Fruit fly (Drosophila melanogaster): ENCODE results near the gene CG10970.
"Not testable (repeated sequence)": the region's sequence is repeated elsewhere in the genome, so short reads cannot be mapped to it uniquely, and the experiment has no call there.

Gene CG10970

DNA sequence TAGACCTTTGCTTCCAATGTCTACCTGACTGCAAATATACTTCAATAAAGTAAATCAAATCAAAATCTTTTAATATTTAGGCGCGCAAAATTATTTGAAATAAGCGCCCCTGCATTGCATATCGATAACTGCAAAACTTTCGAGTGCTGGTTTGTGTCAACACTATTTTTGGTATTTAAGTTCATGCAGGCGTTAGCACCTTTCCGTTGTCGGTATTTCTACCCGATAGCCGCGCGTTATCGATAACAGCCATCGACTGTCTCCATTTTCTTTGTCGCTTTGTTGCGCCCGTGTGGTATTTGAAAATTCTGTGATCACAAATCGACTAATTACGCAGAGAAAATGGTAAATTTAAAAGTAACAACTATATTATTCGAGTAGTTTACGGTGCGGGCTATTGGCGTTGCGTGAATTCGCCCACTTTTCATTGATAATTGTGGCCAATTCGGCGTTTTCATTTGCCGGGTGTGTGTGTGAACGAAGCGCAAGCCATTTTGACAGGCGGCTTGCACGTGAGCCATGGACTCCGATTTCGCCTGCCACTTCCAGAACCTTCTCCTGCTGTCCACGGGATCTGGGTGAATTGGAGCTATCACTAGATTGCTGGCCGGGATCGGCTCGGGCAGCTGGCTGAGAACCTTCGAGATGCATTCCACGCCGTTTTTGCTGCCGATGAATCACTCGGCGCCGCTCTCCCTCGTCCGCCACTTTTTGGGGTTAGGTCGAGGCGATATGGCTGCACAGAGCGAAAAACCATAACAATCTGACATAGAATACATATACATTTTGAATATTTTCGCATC is 18.2 kb upstream of the CG10970 start, which contains the start of gene CCT2:
TSS of gene CCT2 (plus strand) at position 260 of the 803 bp plus-strand sequence.
- TF ChIP-seq noc (tag; optimal IDR thresholded peaks at IDR 0.05) = no peak

DNA sequence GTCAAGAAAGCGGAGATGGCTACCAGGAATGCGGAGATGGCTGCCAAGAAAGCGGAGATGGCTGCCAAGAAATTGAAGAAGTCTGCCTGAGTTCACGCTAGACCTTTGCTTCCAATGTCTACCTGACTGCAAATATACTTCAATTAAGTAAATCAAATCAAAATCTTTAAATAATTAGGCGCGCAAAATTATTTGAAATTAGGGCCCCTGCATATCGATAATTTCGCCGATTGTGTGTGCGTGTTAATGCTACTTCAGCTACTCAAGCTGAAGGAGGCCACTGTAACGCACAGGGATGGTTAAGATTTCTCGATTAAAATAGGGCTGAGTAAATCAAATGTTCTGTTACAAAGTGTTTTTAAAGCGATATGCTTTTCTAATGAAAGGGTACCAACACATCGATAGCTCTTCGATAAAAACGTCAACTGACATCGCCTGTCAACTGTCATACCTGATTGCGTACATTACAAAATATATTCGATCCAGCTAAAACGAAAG is 16.8 kb upstream of the CG10970 start, which contains the start of gene CG6999:
TSS of gene CG6999 (plus strand) at position 448 of the 498 bp plus-strand sequence.
- not testable (repeated sequence) for TF ChIP-seq noc (tag; optimal IDR thresholded peaks at IDR 0.05)

DNA sequence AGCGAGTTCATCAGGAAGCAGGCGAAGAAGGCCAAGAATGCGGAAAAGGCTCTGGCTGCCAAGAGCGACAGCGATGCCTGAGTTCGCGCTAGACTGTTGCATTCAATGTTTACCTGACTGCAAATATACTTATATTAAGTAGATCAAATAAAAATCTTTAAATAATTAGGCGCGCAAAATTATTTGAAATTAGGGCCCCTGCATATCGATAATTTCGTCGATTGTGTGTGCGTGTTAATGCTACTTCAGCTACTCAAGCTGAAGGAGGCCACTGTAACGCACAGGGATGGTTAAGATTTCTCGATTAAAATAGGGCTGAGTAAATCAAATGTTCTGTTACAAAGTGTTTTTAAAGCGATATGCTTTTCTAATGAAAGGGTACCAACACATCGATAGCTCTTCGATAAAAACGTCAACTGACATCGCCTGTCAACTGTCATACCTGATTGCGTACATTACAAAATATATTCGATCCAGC is 15.5 kb upstream of the CG10970 start, which contains the start of gene CG32706:
TSS of gene CG32706 (plus strand) at position 428 of the 478 bp plus-strand sequence.
- not testable (repeated sequence) for TF ChIP-seq noc (tag; optimal IDR thresholded peaks at IDR 0.05)

DNA sequence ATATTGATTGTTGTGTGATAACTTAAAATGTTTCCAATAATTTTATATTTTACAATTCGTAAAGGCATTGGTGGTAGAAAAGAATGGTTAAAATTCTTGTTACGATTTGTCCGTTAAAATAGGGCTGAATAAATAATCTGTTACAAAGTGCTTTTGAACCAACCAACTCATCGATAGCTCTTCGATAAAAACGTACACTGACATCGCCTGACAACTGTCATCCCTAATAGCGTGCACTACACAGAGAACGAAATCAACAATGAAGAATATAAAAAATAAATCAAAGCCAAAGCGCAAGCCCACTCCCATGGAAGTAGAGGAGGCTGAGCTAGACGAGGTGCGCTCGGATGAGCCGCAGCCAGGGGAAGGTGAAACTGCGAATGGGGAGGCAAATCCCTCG is 14.5 kb upstream of the CG10970 start, which contains the start of gene CG32708:
TSS of gene CG32708 (plus strand) at position 207 of the 400 bp plus-strand sequence.
- no peak for TF ChIP-seq noc (tag; optimal IDR thresholded peaks at IDR 0.05)

DNA sequence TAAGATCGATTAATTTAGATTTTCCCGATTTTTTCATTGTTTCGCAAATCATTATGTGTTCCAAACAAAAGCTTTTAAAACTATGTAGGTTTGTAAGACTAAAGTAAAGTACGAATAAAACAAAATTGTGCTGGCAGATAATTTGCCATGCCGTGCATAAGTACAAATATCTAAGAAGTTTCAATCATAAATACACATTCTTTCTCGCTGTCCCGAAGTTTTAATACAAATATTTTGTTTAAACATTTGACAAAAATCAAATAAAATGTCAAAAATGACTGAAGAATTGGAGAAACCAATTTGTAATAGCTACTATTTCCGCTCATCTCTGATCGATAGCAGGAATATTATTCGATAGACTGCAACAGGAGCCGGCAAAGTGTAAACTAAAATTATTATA is 11.4 kb upstream of the CG10970 start, which contains the start of gene APC4:
TSS of gene APC4 (plus strand) at position 332 of the 400 bp plus-strand sequence.
- peak; percentile 32 for TF ChIP-seq noc (tag; optimal IDR thresholded peaks at IDR 0.05)

DNA sequence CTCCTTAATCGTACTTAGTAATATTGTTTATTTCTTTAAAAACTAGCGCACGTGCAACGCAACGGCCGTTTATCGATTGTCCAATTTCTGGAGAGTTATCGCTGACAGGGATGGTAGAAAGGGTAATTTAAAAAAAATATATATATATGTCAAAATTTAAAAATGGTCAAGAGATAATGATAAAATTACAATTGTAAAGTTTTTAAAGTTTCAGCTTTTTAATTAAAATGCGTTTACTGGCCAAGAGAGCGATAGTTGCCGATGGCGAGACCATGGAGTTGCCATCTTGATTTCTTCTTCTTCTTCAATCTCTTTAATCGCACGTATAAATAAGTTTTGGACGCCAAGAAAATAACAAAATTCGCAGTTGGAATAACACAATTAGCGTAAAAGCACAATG is 9.8 kb upstream of the CG10970 start, which contains the start of the genes CG7246 and HP1b:
TSS of gene CG7246 (minus strand) at position 96 of the 400 bp plus-strand sequence.
TSS of gene HP1b (plus strand) at position 102 of the 400 bp plus-strand sequence.
- peak; percentile 66 for TF ChIP-seq noc (tag; optimal IDR thresholded peaks at IDR 0.05)

DNA sequence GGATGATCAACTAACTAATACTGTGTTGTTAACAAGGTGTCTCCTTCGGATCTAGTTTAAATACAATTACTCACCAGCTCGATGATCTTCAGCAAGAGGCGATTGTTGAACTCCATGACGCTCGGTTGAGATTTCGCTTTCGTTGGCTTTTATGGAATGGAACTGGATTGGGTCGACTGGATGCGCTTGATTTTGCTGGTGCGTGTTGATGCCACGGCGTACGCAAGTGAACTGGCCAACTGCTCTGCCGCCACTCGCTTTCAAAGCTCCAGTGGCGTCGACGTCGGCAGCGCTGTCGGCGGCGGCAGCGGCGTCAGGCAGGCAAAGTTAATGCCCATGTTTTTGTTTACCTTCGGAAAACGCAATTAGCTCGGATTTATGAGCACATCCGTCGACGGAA is 7.1 kb upstream of the CG10970 start, which contains the start of gene CG44325:
TSS of gene CG44325 (minus strand) at position 237 of the 400 bp plus-strand sequence.
- no peak for TF ChIP-seq noc (tag; optimal IDR thresholded peaks at IDR 0.05)

DNA sequence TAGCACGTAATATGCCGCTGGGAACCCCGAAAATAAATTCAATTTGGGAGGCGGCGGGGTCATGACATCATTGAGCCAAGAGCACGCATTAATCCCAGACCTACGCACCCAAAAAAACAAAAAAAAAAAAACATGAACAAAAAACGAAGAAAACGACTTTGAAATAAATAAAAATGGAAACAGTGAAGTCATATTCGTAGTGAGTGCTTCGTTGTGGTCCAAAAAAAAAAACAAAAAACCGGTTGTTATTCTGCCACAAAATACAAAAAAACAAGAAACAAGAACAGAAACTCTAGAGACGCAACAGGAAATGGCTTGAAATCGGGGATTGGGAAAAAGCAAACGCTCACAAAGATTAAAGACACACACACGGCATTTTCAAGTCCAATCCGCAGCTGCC is 6.3 kb upstream of the CG10970 start:
- no peak for TF ChIP-seq noc (tag; optimal IDR thresholded peaks at IDR 0.05)

DNA sequence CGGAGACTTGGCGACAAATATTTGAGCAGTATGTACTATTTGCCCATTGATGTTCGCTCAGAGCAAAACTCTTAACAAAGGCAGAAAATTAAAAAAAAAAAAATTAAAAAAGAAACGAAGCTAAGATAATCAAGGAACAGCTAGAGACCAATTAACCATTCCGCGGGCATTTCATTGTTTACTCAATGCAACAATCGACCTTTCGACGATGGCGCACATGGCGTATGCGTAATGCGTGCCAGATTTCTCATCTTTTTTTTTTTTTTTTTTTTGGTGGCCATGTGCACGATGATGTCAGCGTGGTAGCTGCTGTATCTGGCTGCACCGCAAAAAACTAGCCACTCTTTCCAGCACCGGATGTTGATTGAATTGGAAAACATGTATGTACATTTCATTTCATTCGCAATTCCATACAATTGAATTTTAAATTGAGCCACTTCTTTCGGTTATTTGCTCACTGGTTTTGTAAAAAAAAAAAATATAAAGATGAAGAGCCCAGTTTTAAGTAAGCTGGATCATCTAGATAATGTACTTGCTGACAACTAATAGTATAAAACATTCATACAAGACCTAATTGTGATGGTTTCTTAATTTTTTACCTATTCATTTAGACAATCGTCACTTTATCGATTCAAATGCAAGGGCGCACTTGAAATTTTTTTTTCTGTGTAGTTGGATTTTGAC is 4.6 kb upstream of the CG10970 start:
- no peak for TF ChIP-seq noc (tag; optimal IDR thresholded peaks at IDR 0.05)

DNA sequence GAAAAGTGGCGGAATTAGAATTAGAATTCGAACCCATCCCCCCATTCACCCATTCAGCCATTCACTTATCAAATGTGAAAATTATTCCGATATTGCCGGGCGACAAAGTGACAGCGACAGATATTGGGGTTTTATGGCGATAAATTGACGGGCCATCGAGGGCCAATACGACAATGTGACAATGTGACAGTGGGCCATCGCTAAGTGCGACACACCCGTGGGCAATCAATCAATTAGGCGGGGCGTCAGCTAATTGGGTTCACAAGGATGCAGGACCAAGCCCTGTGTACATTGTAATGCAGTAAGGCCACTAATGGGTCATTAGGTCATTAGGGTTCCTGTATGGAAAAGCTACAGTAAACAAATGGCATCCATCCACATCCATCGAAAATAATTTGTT is 2.8 kb upstream of the CG10970 start:
- TF ChIP-seq noc (tag; optimal IDR thresholded peaks at IDR 0.05) = peak; percentile 28

DNA sequence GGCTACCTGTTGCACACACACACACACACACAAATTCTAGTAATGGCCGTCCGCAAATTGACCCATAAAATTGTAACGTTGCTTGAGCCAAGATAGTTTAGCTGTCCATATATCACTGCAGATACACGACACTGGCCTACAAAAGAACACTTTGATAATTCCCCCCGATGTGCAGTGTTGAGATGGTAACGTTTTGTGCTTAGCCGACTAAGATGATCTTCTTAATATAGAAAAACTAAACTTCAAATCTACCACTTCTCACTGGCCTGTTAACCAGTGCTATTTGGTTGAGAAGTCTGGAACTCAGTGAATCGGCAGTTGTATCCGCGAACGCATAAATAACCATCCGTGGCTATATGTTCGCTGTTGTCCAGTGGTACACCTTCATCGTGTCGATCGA is 2.4 kb downstream of the CG10970 start:
- no peak for TF ChIP-seq noc (tag; optimal IDR thresholded peaks at IDR 0.05)

DNA sequence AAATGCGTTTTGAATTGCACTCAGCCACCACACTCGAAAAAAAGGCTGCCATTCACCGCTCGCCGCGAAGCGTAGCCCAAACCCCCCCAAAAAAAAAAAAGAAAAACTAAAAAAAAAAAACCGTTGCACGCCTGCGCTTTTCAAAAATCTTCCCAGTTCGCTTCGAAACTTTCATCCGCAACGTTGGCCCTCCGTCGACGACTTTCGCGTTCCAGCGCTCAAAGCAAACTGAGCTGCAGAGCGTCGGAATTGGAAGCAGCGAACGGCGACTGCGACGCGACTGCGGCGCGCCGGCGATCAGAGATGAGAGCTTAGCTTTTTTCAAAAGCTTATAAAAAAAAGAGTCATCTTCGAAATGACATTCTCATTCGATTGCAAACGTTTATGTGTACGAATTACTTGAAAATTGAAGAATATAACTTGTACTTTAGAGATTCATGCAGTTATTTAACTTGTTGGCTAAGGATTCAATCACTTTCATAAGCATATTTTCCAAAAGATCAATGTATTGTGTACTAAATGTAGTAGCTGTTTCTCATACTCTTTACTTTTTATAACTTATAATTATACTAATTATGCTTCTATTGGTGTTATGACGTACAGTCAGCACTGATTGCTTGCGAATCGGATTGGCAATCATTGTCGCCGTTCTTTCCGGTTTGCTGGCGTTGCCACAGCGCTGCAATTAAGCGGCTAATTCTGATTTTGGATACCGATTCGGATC is 3.3 kb downstream of the CG10970 start, which contains the start of gene CG15365:
TSS of gene CG15365 (minus strand) at position 230 of the 724 bp plus-strand sequence.
- TF ChIP-seq noc (tag; optimal IDR thresholded peaks at IDR 0.05) = no peak

DNA sequence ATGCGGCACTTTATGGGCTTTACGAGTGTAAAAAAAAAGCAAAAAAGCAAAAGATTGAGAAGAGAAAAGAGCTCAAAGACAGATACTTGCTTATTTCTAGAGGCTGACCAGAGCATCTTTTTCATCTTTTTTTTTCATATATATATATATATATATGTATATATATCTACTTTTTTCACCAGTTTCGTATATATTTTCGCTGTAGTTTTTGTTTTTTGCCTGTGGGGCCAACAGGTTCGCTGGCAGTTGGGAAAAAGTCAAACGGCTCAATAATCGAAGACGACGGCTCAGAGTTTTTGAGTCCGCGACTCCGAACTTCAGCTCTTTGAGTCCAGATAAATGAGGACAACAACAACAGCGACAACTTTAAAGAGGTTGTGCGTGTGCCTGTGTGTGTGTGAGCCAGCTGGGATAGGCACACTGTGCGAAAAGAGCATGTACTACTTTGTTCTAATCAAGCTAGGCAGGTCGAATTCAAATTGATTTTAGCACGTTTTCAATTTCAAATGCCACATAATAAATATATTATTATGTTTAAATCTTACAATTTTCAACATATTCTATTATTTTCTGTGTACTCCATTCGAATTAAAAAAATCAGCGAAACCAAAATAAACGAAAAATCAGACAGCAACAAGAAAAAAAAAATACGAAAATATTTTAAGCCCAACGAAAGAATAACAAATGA is 4.3 kb downstream of the CG10970 start:
- TF ChIP-seq noc (tag; optimal IDR thresholded peaks at IDR 0.05) = peak; percentile 33

DNA sequence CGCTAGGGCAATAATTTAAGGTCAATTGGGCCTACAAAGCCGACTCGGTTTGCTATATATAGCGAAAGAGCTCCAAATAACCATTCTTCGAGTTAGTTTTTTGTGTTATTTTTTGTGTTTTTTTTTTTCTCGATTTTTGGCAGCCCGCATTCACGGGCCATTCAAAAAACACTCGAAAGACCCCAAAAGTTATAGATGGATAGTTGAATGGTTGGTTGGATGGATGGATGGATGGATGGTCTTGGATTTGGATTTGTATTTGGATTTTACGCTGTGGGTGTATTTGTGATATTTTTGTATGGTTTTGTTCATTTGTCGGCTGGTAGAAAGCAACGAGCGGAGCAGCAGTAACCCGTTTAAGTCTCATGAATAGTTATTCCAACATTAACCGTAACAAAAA is 7.2 kb downstream of the CG10970 start:
- TF ChIP-seq noc (tag; optimal IDR thresholded peaks at IDR 0.05) = no peak

DNA sequence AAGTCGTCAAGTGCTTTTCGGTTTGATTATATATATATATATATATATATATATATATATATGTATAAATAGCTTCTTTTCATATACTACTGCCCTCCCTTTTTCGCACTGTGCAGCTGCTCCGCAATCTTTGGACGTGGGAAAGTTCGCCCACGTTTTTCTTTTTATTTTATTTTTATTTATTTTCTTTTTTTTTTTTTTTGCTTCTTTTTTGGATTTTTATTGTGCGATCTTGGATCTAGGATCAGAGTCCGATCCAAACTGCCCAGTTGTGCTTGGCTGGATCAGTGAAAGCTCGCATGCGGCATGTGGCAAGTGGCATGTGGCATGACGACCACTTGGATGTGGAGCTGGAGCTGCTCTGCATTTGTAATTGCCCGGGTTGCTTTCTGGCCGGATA is 7.8 kb downstream of the CG10970 start:
- TF ChIP-seq noc (tag; optimal IDR thresholded peaks at IDR 0.05) = no peak

Data from whole organism, larva.